Fruit fly (Drosophila melanogaster) whole organism, wandering third instar larva: ENCODE measurements around the gene CG3386.

ENCODE experiments used
- CrebA ChIP-seq: fragments of 200-800 bp; sonication (Bioruptor generic); optimal IDR thresholded peaks from 2 replicates; lab custom pipeline; 2016; ENCODE audit warnings: missing biosample characterization, mild to moderate bottlenecking, missing genetic modification characterization, borderline replicate concordance
- Dif ChIP-seq: fragments of 200-275, 200-300 bp; sonication (Bioruptor generic); optimal IDR thresholded peaks from 2 replicates; lab custom pipeline; 2018; ENCODE audit warnings: missing biosample characterization, missing genetic modification characterization; ENCODE audit not compliant: partially characterized antibody
- GATAd ChIP-seq: sonication (Bioruptor generic); optimal IDR thresholded peaks from 2 replicates; lab custom pipeline; 2016; ENCODE audit warnings: missing biosample characterization, missing genetic modification characterization
- HLH106 ChIP-seq: fragments of 200-800 bp; optimal IDR thresholded peaks from 3 replicates; lab custom pipeline; 2019; ENCODE audit warnings: missing biosample characterization, mild to moderate bottlenecking, missing genetic modification characterization, moderate library complexity
- Mio ChIP-seq: sonication (Bioruptor generic); optimal IDR thresholded peaks from 2 replicates; lab custom pipeline; 2016; ENCODE audit warnings: missing biosample characterization, missing genetic modification characterization
- Rel ChIP-seq, 2 experiments: fragments of 200-800 bp; sonication (Bioruptor generic) in 1 of 2; optimal IDR thresholded peaks; 2 replicates in 1 of 2; 3 replicates in 1 of 2; lab custom pipeline; 2016 to 2019; ENCODE audit warnings: mild to moderate bottlenecking in 2 of 2, missing biosample characterization in 2 of 2, missing genetic modification characterization in 2 of 2, moderate library complexity in 1 of 2
- br ChIP-seq: fragments of 200-800 bp; sonication (Bioruptor generic); optimal IDR thresholded peaks from 2 replicates; lab custom pipeline; 2016; ENCODE audit warnings: missing biosample characterization, missing genetic modification characterization
- h ChIP-seq: fragments of 200-800 bp; sonication (Bioruptor generic); optimal IDR thresholded peaks from 3 replicates; lab custom pipeline; 2016; ENCODE audit warnings: missing biosample characterization, mild to moderate bottlenecking, missing genetic modification characterization
- jim ChIP-seq: fragments of 175-275, 200-325 bp; sonication (Bioruptor generic); optimal IDR thresholded peaks from 2 replicates; lab custom pipeline; 2016; ENCODE audit warnings: missing biosample characterization, mild to moderate bottlenecking, missing genetic modification characterization
- pan ChIP-seq: fragments of >200 bp; optimal IDR thresholded peaks from 2 replicates; lab custom pipeline; 2017
- psq ChIP-seq: fragments of 200-800 bp; sonication (Bioruptor generic); optimal IDR thresholded peaks from 3 replicates; lab custom pipeline; 2017; ENCODE audit warnings: missing biosample characterization, mild to moderate bottlenecking, missing genetic modification characterization, moderate library complexity
- rgr ChIP-seq: fragments of 200-800 bp; sonication (Bioruptor generic); optimal IDR thresholded peaks from 3 replicates; lab custom pipeline; 2016; ENCODE audit warnings: missing biosample characterization, mild to moderate bottlenecking, missing genetic modification characterization
- sage ChIP-seq: fragments of 200-800 bp; sonication (Bioruptor generic); optimal IDR thresholded peaks from 2 replicates; lab custom pipeline; 2016; ENCODE audit warnings: missing biosample characterization, mild to moderate bottlenecking, missing genetic modification characterization

DNA sequence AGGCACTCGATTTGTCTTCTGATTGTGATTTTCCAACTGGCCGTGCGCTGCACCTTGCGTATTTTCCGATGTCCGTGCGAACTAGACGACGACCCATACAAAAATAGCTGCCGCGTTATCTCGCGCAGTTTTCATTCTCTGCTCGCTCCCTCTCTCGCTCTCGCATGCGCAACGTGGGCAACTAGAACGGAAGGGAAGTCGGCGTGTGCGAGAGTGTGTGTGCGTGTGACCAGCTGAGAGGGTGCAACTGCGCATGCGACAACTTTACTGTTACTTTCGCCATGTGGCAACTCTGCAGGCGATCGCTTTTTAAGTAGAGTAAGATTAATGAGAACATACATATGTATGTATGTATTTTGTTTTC, 3.2 kb upstream of the CG3386 start, which contains the start of gene ebd1:
- TF ChIP-seq Rel (GFP tag; optimal IDR thresholded peaks at IDR 0.05; lab: Kevin White, UChicago): no peak
- TF ChIP-seq Rel (tag; optimal IDR thresholded peaks at IDR 0.05; lab: Kevin White, UChicago): no peak
- no peak for TF ChIP-seq br (GFP tag; lab: Kevin White, UChicago)
- no peak for TF ChIP-seq pan (lab: Kevin White, UChicago)
- no peak for TF ChIP-seq psq (GFP tag; lab: Kevin White, UChicago)
- TF ChIP-seq GATAd (GFP tag; lab: Kevin White, UChicago): no peak
- no peak for TF ChIP-seq CrebA
- TF ChIP-seq rgr: no peak
- no peak for TF ChIP-seq sage (GFP tag; lab: Kevin White, UChicago)
- no peak for TF ChIP-seq jim
- TF ChIP-seq Dif: peak; percentile 90
- TF ChIP-seq Mio: no peak
- no peak for TF ChIP-seq HLH106 (tag; lab: Kevin White, UChicago)
- TF ChIP-seq h (GFP tag; lab: Kevin White, UChicago): no peak
